Fruit fly (Drosophila melanogaster): Measurements from ENCODE around the gene Ag5r2.

Ag5r2 gene

dm6 chrX:14765737-14766253 is 18.1 kb downstream of the Ag5r2 start, which contains the start of gene CG15890 (continued):
- TF ChIP-seq CG14050 (GFP tag; IDR thresholded peaks at IDR 0.05): no peak
- no peak for TF ChIP-seq CG2202 (tag; optimal IDR thresholded peaks at IDR 0.05)
- no peak for TF ChIP-seq CG6272 (GFP tag; IDR thresholded peaks at IDR 0.05)
- peak; percentile 54 for TF ChIP-seq gsb-n (tag; optimal IDR thresholded peaks at IDR 0.05)
- no peak for TF ChIP-seq her (GFP tag; optimal IDR thresholded peaks at IDR 0.05)
- peak; percentile 60 for TF ChIP-seq D19A (tag; optimal IDR thresholded peaks at IDR 0.05)
- 0 out of 2 replicates have a peak, but pooled peaks have one; percentile 23 for TF ChIP-seq slbo (GFP tag; IDR thresholded peaks at IDR 0.05)
- peak; percentile 48 for TF ChIP-seq zen (tag; optimal IDR thresholded peaks at IDR 0.05)
- no peak for TF ChIP-seq Tbp (GFP tag; optimal IDR thresholded peaks at IDR 0.05)
- peak; percentile 47 for TF ChIP-seq gcm (GFP tag; optimal IDR thresholded peaks at IDR 0.05)
- TF ChIP-seq CoRest (tag; optimal IDR thresholded peaks at IDR 0.05): peak; percentile 78
- peak; percentile 40 for TF ChIP-seq CG30431 (GFP tag; optimal IDR thresholded peaks at IDR 0.05)
- TF ChIP-seq tgo (GFP tag; IDR thresholded peaks at IDR 0.05): 0 out of 3 replicates have a peak, but pooled peaks have one; percentile 20
- peak; percentile 17 for TF ChIP-seq CG16863 (GFP tag; optimal IDR thresholded peaks at IDR 0.05)
- TF ChIP-seq psq (GFP tag; optimal IDR thresholded peaks at IDR 0.05): no peak
- TF ChIP-seq CG18764 (GFP tag; optimal IDR thresholded peaks at IDR 0.05): no peak
- TF ChIP-seq CG12104 (GFP tag; optimal IDR thresholded peaks at IDR 0.05): peak; percentile 59
- no peak for TF ChIP-seq CG10565 (GFP tag; optimal IDR thresholded peaks at IDR 0.05)
- TF ChIP-seq CG1603 (tag; optimal IDR thresholded peaks at IDR 0.05): peak; percentile 12
- no peak; the same call in none of the 2 replicates for TF ChIP-seq Adf1 (GFP tag; IDR thresholded peaks at IDR 0.05)
- peak; percentile 10 for TF ChIP-seq CG12942 (GFP tag; optimal IDR thresholded peaks at IDR 0.05)
- TF ChIP-seq CG2120 (GFP tag; optimal IDR thresholded peaks at IDR 0.05): peak; percentile 51
- peak; percentile 6 for TF ChIP-seq pho (GFP tag; optimal IDR thresholded peaks at IDR 0.05)
- peak; percentile 6 for TF ChIP-seq CG1602 (GFP tag; optimal IDR thresholded peaks at IDR 0.05)
- TF ChIP-seq crp (GFP tag; optimal IDR thresholded peaks at IDR 0.05): no peak
- no peak for TF ChIP-seq ash1 (GFP tag; optimal IDR thresholded peaks at IDR 0.05)
- no peak for TF ChIP-seq D19B (GFP tag; optimal IDR thresholded peaks at IDR 0.05)
- TF ChIP-seq hkb (optimal IDR thresholded peaks at IDR 0.05): no peak
- peak; percentile 54 for TF ChIP-seq hkb (GFP tag; IDR thresholded peaks at IDR 0.05)
- TF ChIP-seq C15 (GFP tag; IDR thresholded peaks at IDR 0.05): no peak
- TF ChIP-seq dan (GFP tag; IDR thresholded peaks at IDR 0.05): no peak
- peak; percentile 87 for TF ChIP-seq sens (GFP tag)
- TF ChIP-seq CHES-1-like (GFP tag; optimal IDR thresholded peaks at IDR 0.05): no peak
- no peak for TF ChIP-seq CG43689 (GFP tag; IDR thresholded peaks at IDR 0.05)
- peak; percentile 3 for TF ChIP-seq Dip3 (GFP tag; optimal IDR thresholded peaks at IDR 0.05)
- no peak for TF ChIP-seq tup (GFP tag; optimal IDR thresholded peaks at IDR 0.05)
- TF ChIP-seq Eip74EF (GFP tag; optimal IDR thresholded peaks at IDR 0.05): peak in 1 of 2 experiments; percentile 66
- no peak for TF ChIP-seq sens-2 (GFP tag; IDR thresholded peaks at IDR 0.05)
- peak; percentile 60 for TF ChIP-seq dmrt11E (tag; optimal IDR thresholded peaks at IDR 0.05)
- peak; percentile 65 for TF ChIP-seq dysf (GFP tag; IDR thresholded peaks at IDR 0.05)
- peak; percentile 26 for TF ChIP-seq CG10543 (GFP tag; optimal IDR thresholded peaks at IDR 0.05)
- peak; percentile 57; the same call in 1 of the 2 replicates for TF ChIP-seq Atf6 (GFP tag; IDR thresholded peaks at IDR 0.05)
- peak; percentile 34 for TF ChIP-seq CG12219 (GFP tag; optimal IDR thresholded peaks at IDR 0.05)
- TF ChIP-seq ind (GFP tag; optimal IDR thresholded peaks at IDR 0.05): peak; percentile 54
- no peak for TF ChIP-seq Gsc (GFP tag; IDR thresholded peaks at IDR 0.05)
- TF ChIP-seq MBD-R2 (GFP tag; IDR thresholded peaks at IDR 0.05): no peak
- 0 out of 3 replicates have a peak, but pooled peaks have one; percentile 13 for TF ChIP-seq so (GFP tag; IDR thresholded peaks at IDR 0.05)
- peak; percentile 53 for TF ChIP-seq CG17359 (tag; optimal IDR thresholded peaks at IDR 0.05)
- TF ChIP-seq insv (GFP tag; optimal IDR thresholded peaks at IDR 0.05): no peak
- no peak for TF ChIP-seq HLHmδ (GFP tag; optimal IDR thresholded peaks at IDR 0.05)
- TF ChIP-seq H2.0 (GFP tag; IDR thresholded peaks at IDR 0.05): no peak
